Worm (Caenorhabditis elegans) whole organism, early embryonic: ENCODE results near the gene mboa-6.

Experiments
- B0310.2 ChIP-seq: sonication (generic microtip); optimal IDR thresholded peaks from 2 replicates; lab custom pipeline; 2016; ENCODE audit warnings: mild to moderate bottlenecking, missing genetic modification characterization, missing compliant biosample characterization
- F13C5.2 ChIP-seq: sonication (generic microtip); optimal IDR thresholded peaks from 2 replicates; lab custom pipeline; 2017; ENCODE audit warnings: mild to moderate bottlenecking, missing genetic modification characterization, inconsistent platforms, missing compliant biosample characterization
- aly-1 ChIP-seq: sonication (generic microtip); optimal IDR thresholded peaks from 2 replicates; lab custom pipeline; 2016; ENCODE audit warnings: missing genetic modification characterization, missing compliant biosample characterization
- ama-1 ChIP-seq: fragments of 150-350 bp; optimal IDR thresholded peaks from 2 replicates; lab custom pipeline; 2014
- ceh-13 ChIP-seq: fragments of 200-800 bp; sonication (Bioruptor generic); optimal IDR thresholded peaks from 2 replicates; lab custom pipeline; 2018; ENCODE audit warnings: mild to moderate bottlenecking, missing genetic modification characterization, missing compliant biosample characterization
- flt-1 ChIP-seq: fragments of 200-800 bp; sonication (Bioruptor generic); IDR thresholded peaks from 2 replicates; pipeline ENCODE4 v1.3.6; 2022; ENCODE audit warnings: missing genetic modification characterization, missing compliant biosample characterization
- hmbx-1 ChIP-seq: sonication (generic microtip); optimal IDR thresholded peaks from 2 replicates; lab custom pipeline; 2016; ENCODE audit warnings: mild to moderate bottlenecking, missing genetic modification characterization, missing compliant biosample characterization
- hnd-1 ChIP-seq: sonication (generic microtip); optimal IDR thresholded peaks from 2 replicates; lab custom pipeline; 2016; ENCODE audit warnings: missing genetic modification characterization, missing compliant biosample characterization
- sea-1 ChIP-seq: fragments of 200-800 bp; sonication (Bioruptor generic); conservative IDR thresholded peaks from 2 replicates; pipeline ENCODE4 v1.3.6; 2022; ENCODE audit warnings: missing genetic modification characterization, missing compliant biosample characterization
- tra-4 ChIP-seq: sonication (generic microtip); optimal IDR thresholded peaks from 2 replicates; lab custom pipeline; 2017; ENCODE audit warnings: missing genetic modification characterization, missing compliant biosample characterization

DNA sequence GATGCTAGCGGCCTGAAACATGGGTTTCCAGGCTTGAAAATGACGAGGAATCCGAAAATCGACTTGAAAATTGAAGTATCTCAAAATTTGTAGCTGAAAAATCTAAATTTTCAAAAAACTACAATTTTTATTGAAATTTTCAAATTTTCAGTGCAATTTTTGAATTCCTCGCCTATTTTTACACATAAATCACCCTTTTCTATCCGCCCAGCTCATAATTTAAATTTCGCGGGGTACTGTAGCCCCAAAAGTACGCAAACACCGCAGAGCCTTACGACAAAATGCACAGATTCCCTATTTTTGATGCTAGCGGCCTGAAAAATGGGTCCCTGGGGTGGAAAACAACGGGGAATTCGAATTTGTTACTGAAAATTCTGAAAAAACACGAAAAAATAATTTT lies 30.2 kb downstream of the mboa-6 start:
- no peak for TF ChIP-seq hmbx-1 (tag; lab: Kevin White, UChicago)
- TF ChIP-seq ama-1 (lab: Kevin White, UChicago) = no peak
- TF ChIP-seq flt-1 = no peak
- TF ChIP-seq B0310.2 (tag; lab: Kevin White, UChicago) = no peak
- no peak for TF ChIP-seq hnd-1
- no peak for TF ChIP-seq F13C5.2 (tag; lab: Kevin White, UChicago)
- TF ChIP-seq sea-1 = no peak
- TF ChIP-seq tra-4 (tag; lab: Kevin White, UChicago) = no peak
- no peak for TF ChIP-seq ceh-13 (GFP tag; lab: Kevin White, UChicago)
- TF ChIP-seq aly-1 (tag; lab: Kevin White, UChicago) = no peak
